Worm (Caenorhabditis elegans) whole organism, late embryonic: ENCODE measurements around the gene emb-1.

ENCODE experiments used
- C08G9.2 ChIP-seq: sonication (generic microtip); optimal IDR thresholded peaks from 2 replicates; lab custom pipeline; 2016; ENCODE audit warnings: mild to moderate bottlenecking, missing genetic modification characterization, moderate library complexity, missing compliant biosample characterization
- C38D4.7 ChIP-seq: fragments of 200-800 bp; sonication (Bioruptor generic); optimal IDR thresholded peaks from 2 replicates; lab custom pipeline; 2018; ENCODE audit warnings: mild to moderate bottlenecking, missing genetic modification characterization, moderate library complexity, missing compliant biosample characterization
- F13H6.1 ChIP-seq: sonication (generic microtip); optimal IDR thresholded peaks from 2 replicates; lab custom pipeline; 2016; ENCODE audit warnings: missing genetic modification characterization, missing compliant biosample characterization
- K02D7.2 ChIP-seq: sonication (generic microtip); optimal IDR thresholded peaks from 2 replicates; lab custom pipeline; 2017; ENCODE audit warnings: mild to moderate bottlenecking, missing genetic modification characterization, missing compliant biosample characterization
- T23F11.4 ChIP-seq: fragments of 200-800 bp; sonication (Bioruptor generic); optimal IDR thresholded peaks from 2 replicates; lab custom pipeline; 2018; ENCODE audit warnings: mild to moderate bottlenecking, missing genetic modification characterization, missing compliant biosample characterization
- Y22D7AL.16 ChIP-seq: sonication (generic microtip); optimal IDR thresholded peaks from 2 replicates; lab custom pipeline; 2016; ENCODE audit warnings: missing genetic modification characterization, missing compliant biosample characterization
- ahr-1 ChIP-seq: sonication (generic microtip); optimal IDR thresholded peaks from 2 replicates; lab custom pipeline; 2016; ENCODE audit warnings: missing genetic modification characterization, missing compliant biosample characterization
- ama-1 ChIP-seq: fragments of 150-350 bp; optimal IDR thresholded peaks from 2 replicates; lab custom pipeline; 2014
- ceh-14 ChIP-seq: sonication (generic microtip); optimal IDR thresholded peaks from 2 replicates; lab custom pipeline; 2016; ENCODE audit warnings: missing genotype, missing genetic modification characterization, missing compliant biosample characterization
- ceh-18 ChIP-seq: sonication (generic microtip); optimal IDR thresholded peaks from 2 replicates; lab custom pipeline; 2016; ENCODE audit warnings: missing genetic modification characterization, missing compliant biosample characterization
- ceh-2 ChIP-seq: sonication (generic microtip); optimal IDR thresholded peaks from 2 replicates; lab custom pipeline; 2016; ENCODE audit warnings: missing genotype, missing genetic modification characterization, missing compliant biosample characterization
- ceh-22 ChIP-seq: sonication (generic microtip); optimal IDR thresholded peaks from 2 replicates; lab custom pipeline; 2017; ENCODE audit warnings: missing biosample characterization, missing genetic modification characterization
- ceh-30 ChIP-seq: fragments of 150-350 bp; optimal IDR thresholded peaks from 2 replicates; lab custom pipeline; 2014; ENCODE audit warnings: missing biosample characterization, missing genetic modification characterization
- ceh-45 ChIP-seq: fragments of 200-800 bp; sonication (Bioruptor generic); IDR thresholded peaks from 2 replicates; pipeline ENCODE4 v1.3.6; 2022; ENCODE audit warnings: missing genetic modification reagents, missing genetic modification characterization, missing compliant biosample characterization
- ceh-6 ChIP-seq: fragments of 200-800 bp; sonication (Bioruptor generic); optimal IDR thresholded peaks from 2 replicates; lab custom pipeline; 2018; ENCODE audit warnings: mild to moderate bottlenecking, missing genetic modification characterization, missing compliant biosample characterization
- ceh-9 ChIP-seq: sonication (generic microtip); optimal IDR thresholded peaks from 2 replicates; lab custom pipeline; 2016; ENCODE audit warnings: mild to moderate bottlenecking, missing genetic modification characterization, inconsistent platforms, missing compliant biosample characterization
- dmd-4 ChIP-seq: sonication (generic microtip); optimal IDR thresholded peaks from 2 replicates; lab custom pipeline; 2016; ENCODE audit warnings: borderline replicate concordance, missing genetic modification characterization, missing compliant biosample characterization
- dve-1 ChIP-seq: sonication (generic microtip); optimal IDR thresholded peaks from 2 replicates; lab custom pipeline; 2017; ENCODE audit warnings: antibody characterized with exemption, mild to moderate bottlenecking, missing genetic modification characterization, missing compliant biosample characterization
- elt-2 ChIP-seq: sonication (generic microtip); optimal IDR thresholded peaks from 2 replicates; lab custom pipeline; 2016; ENCODE audit warnings: missing genetic modification reagents, missing genetic modification characterization, missing compliant biosample characterization
- elt-4 ChIP-seq: sonication (generic microtip); optimal IDR thresholded peaks from 2 replicates; lab custom pipeline; 2016; ENCODE audit warnings: missing genetic modification characterization, missing compliant biosample characterization
- ets-4 ChIP-seq: sonication (generic microtip); optimal IDR thresholded peaks from 2 replicates; lab custom pipeline; 2016; ENCODE audit warnings: missing genetic modification characterization, missing compliant biosample characterization
- fkh-10 ChIP-seq: fragments of 150-350 bp; optimal IDR thresholded peaks from 2 replicates; lab custom pipeline; 2014; ENCODE audit warnings: missing biosample characterization, missing genetic modification reagents, missing genetic modification characterization
- hlh-13 ChIP-seq: fragments of 200-800 bp; sonication (Bioruptor generic); optimal IDR thresholded peaks from 2 replicates; lab custom pipeline; 2018; ENCODE audit warnings: mild to moderate bottlenecking, missing genetic modification characterization, missing compliant biosample characterization
- hlh-15 ChIP-seq: sonication (generic microtip); optimal IDR thresholded peaks from 2 replicates; lab custom pipeline; 2016; ENCODE audit warnings: missing genetic modification characterization, missing compliant biosample characterization
- hlh-30 ChIP-seq: sonication (generic microtip); optimal IDR thresholded peaks from 2 replicates; lab custom pipeline; 2017; ENCODE audit warnings: antibody characterized with exemption, missing genetic modification characterization, missing compliant biosample characterization; ENCODE audit not compliant: insufficient read depth
- hlh-6 ChIP-seq: sonication (generic microtip); optimal IDR thresholded peaks from 2 replicates; lab custom pipeline; 2016; ENCODE audit warnings: missing genotype, missing genetic modification characterization, missing compliant biosample characterization
- hlh-8 ChIP-seq: sonication (generic microtip); optimal IDR thresholded peaks from 2 replicates; lab custom pipeline; 2016; ENCODE audit warnings: missing genotype, missing genetic modification characterization, missing compliant biosample characterization
- lim-6 ChIP-seq: sonication (generic microtip); optimal IDR thresholded peaks from 2 replicates; lab custom pipeline; 2016; ENCODE audit warnings: missing genetic modification characterization, missing compliant biosample characterization
- madf-2 ChIP-seq: sonication (generic microtip); optimal IDR thresholded peaks from 2 replicates; lab custom pipeline; 2017; ENCODE audit warnings: missing genetic modification characterization, missing compliant biosample characterization
- mec-3 ChIP-seq: sonication (generic microtip); optimal IDR thresholded peaks from 2 replicates; lab custom pipeline; 2016; ENCODE audit warnings: borderline replicate concordance, missing genetic modification characterization, missing compliant biosample characterization
- nfya-1 ChIP-seq: sonication (generic microtip); optimal IDR thresholded peaks from 2 replicates; lab custom pipeline; 2017; ENCODE audit warnings: missing genetic modification characterization, mild to moderate bottlenecking, missing compliant biosample characterization, antibody characterized with exemption, moderate library complexity
- nhr-11 ChIP-seq: fragments of 150-350 bp; optimal IDR thresholded peaks from 2 replicates; lab custom pipeline; 2014; ENCODE audit warnings: missing biosample characterization, missing genetic modification characterization
- nhr-232 ChIP-seq: sonication (generic microtip); optimal IDR thresholded peaks from 2 replicates; lab custom pipeline; 2016; ENCODE audit warnings: missing genetic modification characterization, missing compliant biosample characterization
- npax-4 ChIP-seq: sonication (generic microtip); optimal IDR thresholded peaks from 2 replicates; lab custom pipeline; 2016; ENCODE audit warnings: missing genetic modification characterization, missing compliant biosample characterization
- odd-2 ChIP-seq: sonication (generic microtip); optimal IDR thresholded peaks from 2 replicates; lab custom pipeline; 2017; ENCODE audit warnings: antibody characterized with exemption, mild to moderate bottlenecking, missing genetic modification characterization, missing compliant biosample characterization
- pag-3 ChIP-seq: sonication (generic microtip); optimal IDR thresholded peaks from 2 replicates; lab custom pipeline; 2016; ENCODE audit warnings: missing compliant biosample characterization, missing genetic modification characterization, borderline replicate concordance
- pat-9 ChIP-seq: fragments of 200-800 bp; sonication (Bioruptor generic); optimal IDR thresholded peaks from 2 replicates; lab custom pipeline; 2018; ENCODE audit warnings: mild to moderate bottlenecking, missing genetic modification characterization, moderate library complexity, missing compliant biosample characterization
- pax-1 ChIP-seq: fragments of 150-350 bp; optimal IDR thresholded peaks from 2 replicates; lab custom pipeline; 2014; ENCODE audit warnings: missing biosample characterization, missing genetic modification characterization
- pha-4 ChIP-seq: fragments of 150-350 bp; optimal IDR thresholded peaks from 2 replicates; lab custom pipeline; 2018; ENCODE audit warnings: missing biosample characterization, missing genetic modification reagents, missing genetic modification characterization
- pqm-1 ChIP-seq: sonication (generic microtip); optimal IDR thresholded peaks from 2 replicates; lab custom pipeline; 2016; ENCODE audit warnings: missing genetic modification characterization, missing compliant biosample characterization
- pros-1 ChIP-seq: fragments of 150-350 bp; optimal IDR thresholded peaks from 2 replicates; lab custom pipeline; 2014; ENCODE audit warnings: missing biosample characterization, missing genetic modification reagents, missing genetic modification characterization
- ref-2 ChIP-seq: sonication (generic microtip); optimal IDR thresholded peaks from 2 replicates; lab custom pipeline; 2016; ENCODE audit warnings: missing genetic modification characterization, missing compliant biosample characterization
- rnt-1 ChIP-seq: sonication (generic microtip); optimal IDR thresholded peaks from 2 replicates; lab custom pipeline; 2016; ENCODE audit warnings: missing genetic modification characterization, missing compliant biosample characterization
- sdc-2 ChIP-seq: sonication (generic microtip); optimal IDR thresholded peaks from 2 replicates; lab custom pipeline; 2016; ENCODE audit warnings: missing genotype, missing genetic modification characterization, missing compliant biosample characterization
- sox-4 ChIP-seq: sonication (generic microtip); optimal IDR thresholded peaks from 2 replicates; lab custom pipeline; 2017; ENCODE audit warnings: mild to moderate bottlenecking, missing genetic modification characterization, inconsistent platforms, missing compliant biosample characterization
- syd-9 ChIP-seq: sonication (generic microtip); optimal IDR thresholded peaks from 2 replicates; lab custom pipeline; 2016; ENCODE audit warnings: mild to moderate bottlenecking, missing genetic modification characterization, moderate library complexity, missing compliant biosample characterization
- tbx-7 ChIP-seq: sonication (generic microtip); optimal IDR thresholded peaks from 2 replicates; lab custom pipeline; 2016; ENCODE audit warnings: missing genotype, missing genetic modification characterization, missing compliant biosample characterization
- ttx-3 ChIP-seq: sonication (generic microtip); optimal IDR thresholded peaks from 2 replicates; lab custom pipeline; 2016; ENCODE audit warnings: missing genetic modification reagents, missing genetic modification characterization, missing compliant biosample characterization
- unc-3 ChIP-seq, 2 experiments: fragments of 200-800 bp in 1 of 2; sonication (Bioruptor generic) in 1 of 2; sonication (generic microtip) in 1 of 2; conservative IDR thresholded peaks in 1 of 2; optimal IDR thresholded peaks in 1 of 2; 2 replicates each; pipeline versions ENCODE4 v1.3.6 to Lab custom; 2016 to 2022; ENCODE audit warnings: missing compliant biosample characterization in 2 of 2, missing genetic modification characterization in 2 of 2, missing genetic modification reagents in 1 of 2
- unc-42 ChIP-seq: sonication (generic microtip); optimal IDR thresholded peaks from 2 replicates; lab custom pipeline; 2016; ENCODE audit warnings: missing genotype, missing genetic modification characterization, missing compliant biosample characterization
- unc-55 ChIP-seq: sonication (generic microtip); optimal IDR thresholded peaks from 2 replicates; lab custom pipeline; 2017; ENCODE audit warnings: missing biosample characterization, missing genetic modification reagents, missing genetic modification characterization
- unc-86 ChIP-seq: sonication (generic microtip); optimal IDR thresholded peaks from 2 replicates; lab custom pipeline; 2016; ENCODE audit warnings: missing genetic modification characterization, missing compliant biosample characterization
- zip-5 ChIP-seq: sonication (generic microtip); optimal IDR thresholded peaks from 2 replicates; lab custom pipeline; 2016; ENCODE audit warnings: missing genetic modification characterization, missing compliant biosample characterization

emb-1 gene

DNA sequence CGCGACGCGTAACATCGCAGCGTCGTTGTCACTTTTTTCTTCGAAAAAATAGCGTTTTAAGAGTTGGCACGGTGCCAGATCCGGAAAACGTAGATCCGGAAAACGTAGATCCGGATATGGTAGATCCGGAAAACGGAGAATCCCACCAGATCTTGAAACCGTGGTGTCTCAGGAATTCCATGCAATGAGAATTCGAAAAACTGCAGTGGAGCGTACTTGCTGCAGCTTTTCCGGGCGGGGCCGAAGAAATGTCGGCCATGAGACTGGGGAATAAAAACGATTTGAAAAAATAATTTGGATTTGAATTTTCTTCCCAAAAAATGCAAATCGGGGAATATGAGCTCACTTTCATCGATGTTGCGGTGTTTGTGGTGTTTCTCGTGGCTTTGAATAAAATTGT, 769 bp upstream of the emb-1 start, which contains the start of gene K10D2.5:
TSS of gene K10D2.5 (plus strand) at position 251 of the 400 bp plus-strand sequence.
- TF ChIP-seq mec-3 = peak; percentile 98
- TF ChIP-seq ttx-3 (tag; lab: Kevin White, UChicago) = no peak
- TF ChIP-seq ceh-45 (GFP tag; lab: Robert Waterston, UW) = 0 out of 2 replicates have a peak, but pooled peaks have one; percentile 16
- peak; percentile 49 for TF ChIP-seq pax-1 (tag; lab: Kevin White, UChicago)
- TF ChIP-seq pqm-1 (tag; lab: Kevin White, UChicago) = peak; percentile 94
- TF ChIP-seq ama-1 (lab: Kevin White, UChicago) = no peak
- peak; percentile 95 for TF ChIP-seq ceh-18
- TF ChIP-seq hlh-30 = peak; percentile 23
- peak; percentile 25 for TF ChIP-seq nhr-232 (tag; lab: Kevin White, UChicago)
- peak; percentile 100 for TF ChIP-seq ets-4 (tag; lab: Kevin White, UChicago)
- peak; percentile 80 for TF ChIP-seq madf-2 (tag; lab: Kevin White, UChicago)
- peak; percentile 95 for TF ChIP-seq ceh-14 (tag; lab: Kevin White, UChicago)
- TF ChIP-seq pha-4 (tag; lab: Kevin White, UChicago) = no peak
- TF ChIP-seq hlh-6 (tag; lab: Kevin White, UChicago) = peak; percentile 89
- peak; percentile 78 for TF ChIP-seq pag-3 (tag; lab: Kevin White, UChicago)
- no peak for TF ChIP-seq ceh-30 (tag; lab: Kevin White, UChicago)
- TF ChIP-seq unc-3 (GFP tag; conservative IDR thresholded peaks at IDR 0.05; lab: Robert Waterston, UW) = peak; percentile 79
- peak; percentile 45 for TF ChIP-seq unc-3 (tag; optimal IDR thresholded peaks at IDR 0.05; lab: Kevin White, UChicago)
- peak; percentile 99 for TF ChIP-seq rnt-1
- no peak for TF ChIP-seq unc-55
- peak; percentile 60 for TF ChIP-seq K02D7.2
- peak; percentile 91 for TF ChIP-seq elt-4 (tag; lab: Kevin White, UChicago)
- peak; percentile 99 for TF ChIP-seq ref-2 (tag; lab: Kevin White, UChicago)
- no peak for TF ChIP-seq nhr-11 (tag; lab: Kevin White, UChicago)
- peak; percentile 52 for TF ChIP-seq hlh-15 (tag; lab: Kevin White, UChicago)
- peak; percentile 92 for TF ChIP-seq zip-5 (tag; lab: Kevin White, UChicago)
- TF ChIP-seq syd-9 (tag; lab: Kevin White, UChicago) = peak; percentile 82
- TF ChIP-seq sdc-2 = peak; percentile 79
- TF ChIP-seq hlh-8 = peak; percentile 95
- TF ChIP-seq unc-42 (tag; lab: Kevin White, UChicago) = peak; percentile 87
- no peak for TF ChIP-seq ceh-9
- TF ChIP-seq ahr-1 (tag; lab: Kevin White, UChicago) = peak; percentile 80
- TF ChIP-seq dmd-4 (tag; lab: Kevin White, UChicago) = peak; percentile 87
- TF ChIP-seq C38D4.7 (GFP tag; lab: Kevin White, UChicago) = no peak
- TF ChIP-seq tbx-7 (tag; lab: Kevin White, UChicago) = peak; percentile 99
- no peak for TF ChIP-seq Y22D7AL.16 (tag; lab: Kevin White, UChicago)
- TF ChIP-seq hlh-13 (GFP tag; lab: Kevin White, UChicago) = peak; percentile 49
- peak; percentile 91 for TF ChIP-seq F13H6.1 (tag; lab: Kevin White, UChicago)
- no peak for TF ChIP-seq T23F11.4 (GFP tag; lab: Kevin White, UChicago)
- peak; percentile 69 for TF ChIP-seq dve-1 (tag; lab: Kevin White, UChicago)
- TF ChIP-seq pros-1 = peak; percentile 51
- peak; percentile 99 for TF ChIP-seq ceh-2 (tag; lab: Kevin White, UChicago)
- peak; percentile 45 for TF ChIP-seq ceh-6 (GFP tag; lab: Kevin White, UChicago)
- no peak for TF ChIP-seq sox-4
- TF ChIP-seq npax-4 (tag; lab: Kevin White, UChicago) = no peak
- TF ChIP-seq fkh-10 = no peak
- TF ChIP-seq pat-9 (tag; lab: Kevin White, UChicago) = peak; percentile 15
- TF ChIP-seq lim-6 = peak; percentile 96
- peak; percentile 84 for TF ChIP-seq elt-2 (tag; lab: Kevin White, UChicago)
- peak; percentile 78 for TF ChIP-seq unc-86 (tag; lab: Kevin White, UChicago)
- TF ChIP-seq nfya-1 (tag; lab: Kevin White, UChicago) = peak; percentile 78
- no peak for TF ChIP-seq odd-2 (tag; lab: Kevin White, UChicago)
- TF ChIP-seq ceh-22 = no peak
- TF ChIP-seq C08G9.2 (tag; lab: Kevin White, UChicago) = peak; percentile 100
